Fruit fly (Drosophila melanogaster) S2 (cell line): Measurements from ENCODE around the gene MsrA.

Experiments
- CG8478 ChIP-seq: fragments of >200 bp; optimal IDR thresholded peaks from 2 replicates; lab custom pipeline; 2018
- CTCF ChIP-seq, 2 experiments: fragments of >200 bp; optimal IDR thresholded peaks; 2 replicates each; lab custom pipeline; 2018

dm6 chr3L:15543049-15543448, 32.2 kb downstream of the MsrA start:
- TF ChIP-seq CTCF (optimal IDR thresholded peaks at IDR 0.05; lab: Kevin White, UChicago) = no peak
- TF ChIP-seq CG8478 (lab: Kevin White, UChicago) = no peak
